Fruit fly (Drosophila melanogaster) S2 (cell line): ENCODE data around the gene CG13386.

ENCODE experiments used
- CG8478 ChIP-seq: fragments of >200 bp; optimal IDR thresholded peaks from 2 replicates; lab custom pipeline; 2018
- CTCF ChIP-seq, 2 experiments: fragments of >200 bp; optimal IDR thresholded peaks; 2 replicates each; lab custom pipeline; 2018

- TF ChIP-seq CTCF (optimal IDR thresholded peaks at IDR 0.05; lab: Kevin White, UChicago) = no peak
- no peak for TF ChIP-seq CG8478 (lab: Kevin White, UChicago)
Measured at dm6 chr2L:8361204-8361952, 37.4 kb upstream of the CG13386 start.
